Worm (Caenorhabditis elegans) whole organism, L2 larva: Measurements from ENCODE around the gene C05D9.4.

Experiments
- C34F6.9 ChIP-seq: fragments of 150-350 bp; optimal IDR thresholded peaks from 2 replicates; lab custom pipeline; 2014; ENCODE audit warnings: missing biosample characterization, missing genetic modification characterization
- F13H6.1 ChIP-seq: sonication (generic microtip); optimal IDR thresholded peaks from 2 replicates; lab custom pipeline; 2016; ENCODE audit warnings: missing genetic modification characterization, missing compliant biosample characterization
- R02D3.7 ChIP-seq: fragments of 150-350 bp; optimal IDR thresholded peaks from 2 replicates; lab custom pipeline; 2014; ENCODE audit warnings: missing biosample characterization, missing genetic modification characterization
- Y55F3AM.14 ChIP-seq: fragments of 200-800 bp; sonication (Bioruptor generic); optimal IDR thresholded peaks from 2 replicates; lab custom pipeline; 2018; ENCODE audit warnings: mild to moderate bottlenecking, missing genetic modification characterization, missing compliant biosample characterization
- ZK546.5 ChIP-seq: sonication (generic microtip); optimal IDR thresholded peaks from 2 replicates; lab custom pipeline; 2017; ENCODE audit warnings: missing biosample characterization, missing genetic modification characterization
- alr-1 ChIP-seq: fragments of 150-350 bp; optimal IDR thresholded peaks from 2 replicates; lab custom pipeline; 2014; ENCODE audit warnings: missing biosample characterization, missing genetic modification characterization
- aly-2 ChIP-seq: fragments of 150-350 bp; optimal IDR thresholded peaks from 2 replicates; lab custom pipeline; 2014; ENCODE audit warnings: missing biosample characterization, missing genetic modification characterization
- ama-1 ChIP-seq: fragments of 150-350 bp; optimal IDR thresholded peaks from 2 replicates; lab custom pipeline; 2018; ENCODE audit warnings: inconsistent platforms
- blmp-1 ChIP-seq: sonication (generic microtip); optimal IDR thresholded peaks from 2 replicates; lab custom pipeline; 2017; ENCODE audit warnings: missing genetic modification characterization, mild to moderate bottlenecking, missing compliant biosample characterization, antibody characterized with exemption, moderate library complexity; ENCODE audit not compliant: insufficient read depth
- ceh-16 ChIP-seq: fragments of 150-350 bp; optimal IDR thresholded peaks from 2 replicates; lab custom pipeline; 2014; ENCODE audit warnings: missing biosample characterization, missing genetic modification characterization
- ceh-82 ChIP-seq: fragments of 150-350 bp; optimal IDR thresholded peaks from 2 replicates; lab custom pipeline; 2014; ENCODE audit warnings: missing biosample characterization, missing genetic modification characterization
- crh-2 ChIP-seq: sonication (generic microtip); optimal IDR thresholded peaks from 2 replicates; lab custom pipeline; 2017; ENCODE audit warnings: missing biosample characterization, missing genetic modification characterization
- dmd-4 ChIP-seq: sonication (generic microtip); optimal IDR thresholded peaks from 2 replicates; lab custom pipeline; 2017; ENCODE audit warnings: missing biosample characterization, missing genetic modification characterization
- egl-27 ChIP-seq: sonication (generic microtip); optimal IDR thresholded peaks from 3 replicates; lab custom pipeline; 2017; ENCODE audit warnings: missing biosample characterization, missing genetic modification reagents, missing genetic modification characterization
- elt-1 ChIP-seq: fragments of 150-350 bp; optimal IDR thresholded peaks from 2 replicates; lab custom pipeline; 2014; ENCODE audit warnings: missing biosample characterization, missing genetic modification characterization
- elt-3 ChIP-seq: sonication (generic microtip); optimal IDR thresholded peaks from 2 replicates; lab custom pipeline; 2017; ENCODE audit warnings: missing biosample characterization, missing genetic modification characterization
- fos-1 ChIP-seq: fragments of 150-350 bp; optimal IDR thresholded peaks from 2 replicates; lab custom pipeline; 2014; ENCODE audit warnings: missing biosample characterization, missing genetic modification characterization
- gmeb-1 ChIP-seq: fragments of 150-350 bp; optimal IDR thresholded peaks from 2 replicates; lab custom pipeline; 2014; ENCODE audit warnings: missing biosample characterization, missing genetic modification characterization
- lin-11 ChIP-seq: fragments of 150-350 bp; sonication (generic microtip); optimal IDR thresholded peaks from 2 replicates; lab custom pipeline; 2014; ENCODE audit warnings: missing biosample characterization, missing genetic modification characterization, inconsistent platforms, mixed read lengths
- lin-13 ChIP-seq: fragments of 150-350 bp; optimal IDR thresholded peaks from 2 replicates; lab custom pipeline; 2014; ENCODE audit warnings: missing biosample characterization, missing genetic modification reagents, missing genetic modification characterization
- lin-39 ChIP-seq: fragments of 150-350 bp; optimal IDR thresholded peaks from 2 replicates; lab custom pipeline; 2014; ENCODE audit warnings: missing biosample characterization, missing genetic modification reagents, missing genetic modification characterization
- lsy-2 ChIP-seq, 2 experiments: fragments of 150-350 bp in 1 of 2; sonication (generic microtip) in 1 of 2; optimal IDR thresholded peaks; 2 replicates each; lab custom pipeline; 2014 to 2017; ENCODE audit warnings: missing biosample characterization in 2 of 2, missing genetic modification characterization in 2 of 2
- mab-5 ChIP-seq: fragments of 150-350 bp; optimal IDR thresholded peaks from 2 replicates; lab custom pipeline; 2014; ENCODE audit warnings: missing biosample characterization, missing genetic modification characterization
- mbf-1 ChIP-seq: sonication (generic microtip); optimal IDR thresholded peaks from 2 replicates; lab custom pipeline; 2017; ENCODE audit warnings: missing biosample characterization, missing genetic modification characterization
- mdl-1 ChIP-seq, 2 experiments: fragments of 150-350 bp in 1 of 2; sonication (generic microtip) in 1 of 2; optimal IDR thresholded peaks; 2 replicates each; lab custom pipeline; 2017; ENCODE audit warnings: missing biosample characterization in 2 of 2, missing genetic modification characterization in 2 of 2
- nhr-10 ChIP-seq: sonication (generic microtip); optimal IDR thresholded peaks from 2 replicates; lab custom pipeline; 2017; ENCODE audit warnings: missing biosample characterization, missing genetic modification characterization
- nhr-11 ChIP-seq: fragments of 150-350 bp; optimal IDR thresholded peaks from 2 replicates; lab custom pipeline; 2014; ENCODE audit warnings: missing biosample characterization, missing genetic modification characterization
- nhr-12 ChIP-seq: fragments of 150-350 bp; optimal IDR thresholded peaks from 2 replicates; lab custom pipeline; 2014; ENCODE audit warnings: missing biosample characterization, missing genetic modification characterization
- nhr-129 ChIP-seq: fragments of 150-350 bp; optimal IDR thresholded peaks from 2 replicates; lab custom pipeline; 2014; ENCODE audit warnings: missing biosample characterization, missing genetic modification characterization
- nhr-21 ChIP-seq: fragments of 150-350 bp; optimal IDR thresholded peaks from 2 replicates; lab custom pipeline; 2014; ENCODE audit warnings: missing biosample characterization, missing genetic modification characterization
- nhr-23 ChIP-seq: fragments of 150-350 bp; optimal IDR thresholded peaks from 2 replicates; lab custom pipeline; 2014; ENCODE audit warnings: missing biosample characterization, missing genetic modification reagents, missing genetic modification characterization
- nhr-237 ChIP-seq: fragments of 150-350 bp; optimal IDR thresholded peaks from 2 replicates; lab custom pipeline; 2014; ENCODE audit warnings: missing biosample characterization, missing genetic modification characterization
- nhr-25 ChIP-seq: fragments of 150-350 bp; sonication (generic microtip); optimal IDR thresholded peaks from 3 replicates; lab custom pipeline; 2014; ENCODE audit warnings: missing biosample characterization, missing genetic modification characterization
- nhr-6 ChIP-seq: fragments of 150-350 bp; optimal IDR thresholded peaks from 2 replicates; lab custom pipeline; 2014; ENCODE audit warnings: missing biosample characterization, missing genetic modification characterization
- nhr-77 ChIP-seq: fragments of 150-350 bp; optimal IDR thresholded peaks from 2 replicates; lab custom pipeline; 2014; ENCODE audit warnings: missing biosample characterization, missing genetic modification characterization
- peb-1 ChIP-seq: fragments of 150-350 bp; optimal IDR thresholded peaks from 2 replicates; lab custom pipeline; 2014; ENCODE audit warnings: missing biosample characterization, missing genetic modification characterization
- sem-4 ChIP-seq: fragments of 150-350 bp; optimal IDR thresholded peaks from 2 replicates; lab custom pipeline; 2014; ENCODE audit warnings: missing biosample characterization, missing genetic modification reagents, missing genetic modification characterization
- skn-1 ChIP-seq: sonication (generic microtip); optimal IDR thresholded peaks from 2 replicates; lab custom pipeline; 2017; ENCODE audit warnings: missing biosample characterization, missing genetic modification characterization
- sma-3 ChIP-seq: sonication (generic microtip); optimal IDR thresholded peaks from 2 replicates; lab custom pipeline; 2016; ENCODE audit warnings: missing genetic modification reagents, missing genetic modification characterization, missing compliant biosample characterization
- sma-9 ChIP-seq, 2 experiments: fragments of 150-350 bp in 1 of 2; sonication (generic microtip) in 1 of 2; optimal IDR thresholded peaks; 2 replicates each; lab custom pipeline; 2014 to 2016; ENCODE audit warnings: missing genetic modification characterization in 2 of 2, mild to moderate bottlenecking in 1 of 2, missing biosample characterization in 1 of 2, missing compliant biosample characterization in 1 of 2, missing genetic modification reagents in 1 of 2, moderate library complexity in 1 of 2
- snpc-4 ChIP-seq: fragments of 150-350 bp; optimal IDR thresholded peaks from 2 replicates; lab custom pipeline; 2014; ENCODE audit warnings: missing biosample characterization, missing genetic modification characterization
- unc-39 ChIP-seq: fragments of 150-350 bp; optimal IDR thresholded peaks from 2 replicates; lab custom pipeline; 2014; ENCODE audit warnings: missing biosample characterization, missing genetic modification characterization
- unc-55 ChIP-seq: fragments of 150-350 bp; sonication (generic microtip); optimal IDR thresholded peaks from 3 replicates; lab custom pipeline; 2014; ENCODE audit warnings: missing biosample characterization, missing genetic modification reagents, missing genetic modification characterization
- unc-62 ChIP-seq: fragments of 150-350 bp; optimal IDR thresholded peaks from 2 replicates; lab custom pipeline; 2014; ENCODE audit warnings: missing biosample characterization, missing genetic modification reagents, missing genetic modification characterization
- zag-1 ChIP-seq: fragments of 150-350 bp; optimal IDR thresholded peaks from 2 replicates; lab custom pipeline; 2014; ENCODE audit warnings: missing biosample characterization, missing genetic modification characterization
- ztf-1 ChIP-seq: fragments of 200-800 bp; sonication (Bioruptor generic); conservative IDR thresholded peaks from 2 replicates; pipeline ENCODE4 v1.3.6; 2022; ENCODE audit warnings: missing genetic modification characterization, missing compliant biosample characterization
- ztf-11 ChIP-seq: sonication (generic microtip); optimal IDR thresholded peaks from 2 replicates; lab custom pipeline; 2017; ENCODE audit warnings: missing biosample characterization, missing genetic modification characterization
- ztf-4 ChIP-seq: fragments of 150-350 bp; optimal IDR thresholded peaks from 2 replicates; lab custom pipeline; 2014; ENCODE audit warnings: missing biosample characterization, missing genetic modification characterization

Gene C05D9.4

DNA sequence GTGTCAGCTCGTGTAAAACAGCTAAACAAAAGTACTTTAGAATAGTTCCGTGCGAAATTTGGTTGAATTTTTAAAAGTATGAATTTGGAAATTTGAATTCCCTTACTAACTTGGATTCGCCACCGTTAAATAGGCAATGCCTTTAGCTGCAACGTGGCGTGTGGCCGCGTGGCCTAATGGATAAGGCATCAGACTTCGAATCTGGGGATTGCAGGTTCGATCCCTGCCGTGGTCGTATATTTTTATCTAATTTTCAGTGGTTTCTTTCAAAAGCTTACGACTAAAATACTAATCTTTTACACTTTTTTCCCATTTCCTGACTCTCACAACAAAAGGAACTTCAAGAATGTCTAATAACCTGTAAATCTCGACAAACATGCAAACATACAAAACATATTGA is 18.2 kb upstream of the C05D9.4 start:
- TF ChIP-seq unc-55 (GFP tag; lab: Kevin White, UChicago) (no peak), ztf-1 (GFP tag; lab: Robert Waterston, UW) (no peak), nhr-237 (tag; lab: Kevin White, UChicago) (no peak), zag-1 (tag; lab: Kevin White, UChicago) (no peak), nhr-23 (tag; lab: Kevin White, UChicago) (no peak), lsy-2 (tag; optimal IDR thresholded peaks at IDR 0.05; lab: Kevin White, UChicago) (no peak), lin-39 (tag; lab: Kevin White, UChicago) (no peak)

ce11 chrX:1093154-1093553 is 14.7 kb upstream of the C05D9.4 start:
- TF ChIP-seq gmeb-1 (tag; lab: Kevin White, UChicago) (peak; percentile 73), C34F6.9 (tag; lab: Kevin White, UChicago) (peak; percentile 97), lin-39 (tag; lab: Kevin White, UChicago) (peak; percentile 43), ama-1 (lab: Kevin White, UChicago) (peak; percentile 17), lsy-2 (tag; optimal IDR thresholded peaks at IDR 0.05; lab: Kevin White, UChicago) (peak; percentile 64 to 91), elt-1 (tag; lab: Kevin White, UChicago) (no peak), nhr-77 (tag; lab: Kevin White, UChicago) (no peak), skn-1 (tag; lab: Kevin White, UChicago) (no peak), ZK546.5 (tag; lab: Kevin White, UChicago) (no peak), egl-27 (tag; lab: Kevin White, UChicago) (peak; percentile 90), nhr-25 (tag; lab: Kevin White, UChicago) (peak; percentile 93), dmd-4 (no peak), mbf-1 (tag; lab: Kevin White, UChicago) (peak; percentile 3), nhr-6 (tag; lab: Kevin White, UChicago) (peak; percentile 92), crh-2 (tag; lab: Kevin White, UChicago) (peak; percentile 94), ceh-16 (tag; lab: Kevin White, UChicago) (no peak), nhr-12 (tag; lab: Kevin White, UChicago) (no peak), unc-55 (GFP tag; lab: Kevin White, UChicago) (peak; percentile 92), elt-3 (tag; lab: Kevin White, UChicago) (no peak), peb-1 (tag; lab: Kevin White, UChicago) (no peak), nhr-11 (tag; lab: Kevin White, UChicago) (no peak), nhr-10 (tag; lab: Kevin White, UChicago) (peak; percentile 62), unc-62 (GFP tag; lab: Kevin White, UChicago) (peak; percentile 88), fos-1 (tag; lab: Kevin White, UChicago) (peak; percentile 92), zag-1 (tag; lab: Kevin White, UChicago) (peak; percentile 94), mdl-1 (tag; optimal IDR thresholded peaks at IDR 0.05; lab: Kevin White, UChicago) (peak; percentile 95 to 98), lin-11 (tag; lab: Kevin White, UChicago) (peak; percentile 28), aly-2 (tag; lab: Kevin White, UChicago) (no peak), sem-4 (peak; percentile 97), R02D3.7 (no peak), ceh-82 (tag; lab: Kevin White, UChicago) (no peak), nhr-21 (tag; lab: Kevin White, UChicago) (peak; percentile 90), ztf-11 (peak; percentile 8), nhr-23 (tag; lab: Kevin White, UChicago) (no peak), sma-9 (GFP tag; optimal IDR thresholded peaks at IDR 0.05; lab: Kevin White, UChicago) (peak; percentile 97), sma-9 (tag; optimal IDR thresholded peaks at IDR 0.05; lab: Kevin White, UChicago) (no peak), mab-5 (peak; percentile 64), snpc-4 (tag; lab: Kevin White, UChicago) (peak; percentile 82), lin-13 (GFP tag; lab: Kevin White, UChicago) (peak; percentile 89), ztf-4 (peak; percentile 84), nhr-237 (tag; lab: Kevin White, UChicago) (no peak), F13H6.1 (tag; lab: Kevin White, UChicago) (peak; percentile 98), alr-1 (no peak), sma-3 (GFP tag; lab: Kevin White, UChicago) (peak; percentile 83), ztf-1 (GFP tag; lab: Robert Waterston, UW) (no peak), unc-39 (tag; lab: Kevin White, UChicago) (peak; percentile 19), blmp-1 (tag; lab: Kevin White, UChicago) (peak; percentile 93), nhr-129 (tag; lab: Kevin White, UChicago) (peak; percentile 98), Y55F3AM.14 (GFP tag; lab: Kevin White, UChicago) (peak; percentile 87)
